Worm (Caenorhabditis elegans) whole organism, mixed stage, embryonic: ENCODE data around the gene srbc-79.

ENCODE experiments used
- M03D4.4 ChIP-seq: sonication (generic microtip); optimal IDR thresholded peaks from 2 replicates; lab custom pipeline; 2017; ENCODE audit warnings: mild to moderate bottlenecking, missing genetic modification characterization, missing compliant biosample characterization
- bed-3 ChIP-seq: fragments of 200-800 bp; sonication (Bioruptor generic); optimal IDR thresholded peaks from 3 replicates; lab custom pipeline; 2018; ENCODE audit warnings: mild to moderate bottlenecking, missing genetic modification characterization, moderate library complexity, missing compliant biosample characterization
- blmp-1 ChIP-seq: fragments of 150-350 bp; optimal IDR thresholded peaks from 2 replicates; lab custom pipeline; 2014; ENCODE audit warnings: missing biosample characterization, missing genetic modification characterization
- ceh-39 ChIP-seq: fragments of 150-350 bp; optimal IDR thresholded peaks from 2 replicates; lab custom pipeline; 2014; ENCODE audit warnings: missing biosample characterization, missing genetic modification characterization
- ceh-43 ChIP-seq: fragments of 200-800 bp; sonication (Bioruptor generic); optimal IDR thresholded peaks from 2 replicates; lab custom pipeline; 2018; ENCODE audit warnings: mild to moderate bottlenecking, missing genetic modification characterization, moderate library complexity, missing compliant biosample characterization
- ceh-83 ChIP-seq: fragments of 200-800 bp; sonication (Bioruptor generic); optimal IDR thresholded peaks from 2 replicates; lab custom pipeline; 2018; ENCODE audit warnings: mild to moderate bottlenecking, missing genetic modification characterization, missing compliant biosample characterization
- ces-1 ChIP-seq: fragments of 150-350 bp; optimal IDR thresholded peaks from 2 replicates; lab custom pipeline; 2014; ENCODE audit warnings: missing biosample characterization, missing genetic modification reagents, missing genetic modification characterization
- cnd-1 ChIP-seq: fragments of 200-800 bp; sonication (Bioruptor generic); optimal IDR thresholded peaks from 2 replicates; lab custom pipeline; 2018; ENCODE audit warnings: mild to moderate bottlenecking, missing genetic modification characterization, missing compliant biosample characterization
- drap-1 ChIP-seq: fragments of 200-800 bp; sonication (Bioruptor generic); optimal IDR thresholded peaks from 3 replicates; lab custom pipeline; 2018; ENCODE audit warnings: mild to moderate bottlenecking, missing genetic modification characterization, missing compliant biosample characterization
- elt-1 ChIP-seq: sonication (generic microtip); optimal IDR thresholded peaks from 2 replicates; lab custom pipeline; 2017; ENCODE audit warnings: missing genetic modification characterization, mild to moderate bottlenecking, missing compliant biosample characterization, antibody characterized with exemption, moderate library complexity, borderline replicate concordance; ENCODE audit not compliant: insufficient read depth
- elt-3 ChIP-seq: fragments of 150-350 bp; optimal IDR thresholded peaks from 2 replicates; lab custom pipeline; 2014; ENCODE audit warnings: missing biosample characterization, missing genetic modification characterization
- flh-1 ChIP-seq: fragments of 200-800 bp; sonication (Bioruptor generic); optimal IDR thresholded peaks from 2 replicates; lab custom pipeline; 2018; ENCODE audit warnings: mild to moderate bottlenecking, missing genetic modification characterization, moderate library complexity, missing compliant biosample characterization
- ham-2 ChIP-seq: fragments of 200-800 bp; sonication (Bioruptor generic); optimal IDR thresholded peaks from 2 replicates; lab custom pipeline; 2018; ENCODE audit warnings: mild to moderate bottlenecking, missing genetic modification characterization, missing compliant biosample characterization
- hlh-1 ChIP-seq: fragments of 150-350 bp; optimal IDR thresholded peaks from 2 replicates; lab custom pipeline; 2014; ENCODE audit warnings: missing biosample characterization, missing genetic modification reagents, missing genetic modification characterization
- lin-13 ChIP-seq: fragments of 150-350 bp; optimal IDR thresholded peaks from 2 replicates; lab custom pipeline; 2014; ENCODE audit warnings: missing biosample characterization, missing genetic modification characterization
- lsy-2 ChIP-seq: fragments of 150-350 bp; optimal IDR thresholded peaks from 2 replicates; lab custom pipeline; 2014; ENCODE audit warnings: missing biosample characterization, missing genetic modification characterization
- mep-1 ChIP-seq: fragments of 150-350 bp; optimal IDR thresholded peaks from 2 replicates; lab custom pipeline; 2017; ENCODE audit warnings: missing biosample characterization, missing genetic modification reagents, missing genetic modification characterization, inconsistent platforms
- nhr-12 ChIP-seq: fragments of 150-350 bp; optimal IDR thresholded peaks from 2 replicates; lab custom pipeline; 2014; ENCODE audit warnings: missing biosample characterization, missing genetic modification characterization
- nhr-2 ChIP-seq: fragments of 150-350 bp; optimal IDR thresholded peaks from 2 replicates; lab custom pipeline; 2014; ENCODE audit warnings: missing biosample characterization, missing genetic modification characterization
- nhr-237 ChIP-seq: fragments of 150-350 bp; optimal IDR thresholded peaks from 2 replicates; lab custom pipeline; 2014; ENCODE audit warnings: missing biosample characterization, missing genetic modification characterization
- nhr-28 ChIP-seq: fragments of 150-350 bp; optimal IDR thresholded peaks from 2 replicates; lab custom pipeline; 2014; ENCODE audit warnings: missing biosample characterization, missing genetic modification characterization
- pha-4 ChIP-seq: fragments of 150-350 bp; optimal IDR thresholded peaks from 2 replicates; lab custom pipeline; 2018; ENCODE audit warnings: missing biosample characterization, missing genetic modification reagents, missing genetic modification characterization
- sem-2 ChIP-seq: fragments of 200-800 bp; sonication (Bioruptor generic); optimal IDR thresholded peaks from 2 replicates; lab custom pipeline; 2018; ENCODE audit warnings: mild to moderate bottlenecking, missing genetic modification characterization, missing compliant biosample characterization
- snpc-4 ChIP-seq: fragments of 150-350 bp; optimal IDR thresholded peaks from 2 replicates; lab custom pipeline; 2014; ENCODE audit warnings: missing biosample characterization, missing genetic modification characterization
- sptf-1 ChIP-seq: sonication (generic microtip); optimal IDR thresholded peaks from 2 replicates; lab custom pipeline; 2017; ENCODE audit warnings: mild to moderate bottlenecking, missing genetic modification characterization, moderate library complexity, missing compliant biosample characterization
- tbx-8 ChIP-seq: fragments of 200-800 bp; sonication (Bioruptor generic); optimal IDR thresholded peaks from 2 replicates; lab custom pipeline; 2018; ENCODE audit warnings: mild to moderate bottlenecking, missing genetic modification characterization, moderate library complexity, missing compliant biosample characterization
- unc-120 ChIP-seq: sonication (generic microtip); optimal IDR thresholded peaks from 2 replicates; lab custom pipeline; 2017; ENCODE audit warnings: missing genetic modification characterization, missing compliant biosample characterization; ENCODE audit not compliant: poor library complexity, severe bottlenecking
- unc-62 ChIP-seq: fragments of 150-350 bp; optimal IDR thresholded peaks from 2 replicates; lab custom pipeline; 2014; ENCODE audit warnings: missing biosample characterization, missing genetic modification reagents, missing genetic modification characterization
- zip-8 ChIP-seq: fragments of 150-350 bp; optimal IDR thresholded peaks from 2 replicates; lab custom pipeline; 2014; ENCODE audit warnings: missing biosample characterization, missing genetic modification characterization
- ztf-11 ChIP-seq: fragments of 150-350 bp; optimal IDR thresholded peaks from 2 replicates; lab custom pipeline; 2014; ENCODE audit warnings: missing biosample characterization, missing genetic modification characterization

srbc-79 gene

DNA sequence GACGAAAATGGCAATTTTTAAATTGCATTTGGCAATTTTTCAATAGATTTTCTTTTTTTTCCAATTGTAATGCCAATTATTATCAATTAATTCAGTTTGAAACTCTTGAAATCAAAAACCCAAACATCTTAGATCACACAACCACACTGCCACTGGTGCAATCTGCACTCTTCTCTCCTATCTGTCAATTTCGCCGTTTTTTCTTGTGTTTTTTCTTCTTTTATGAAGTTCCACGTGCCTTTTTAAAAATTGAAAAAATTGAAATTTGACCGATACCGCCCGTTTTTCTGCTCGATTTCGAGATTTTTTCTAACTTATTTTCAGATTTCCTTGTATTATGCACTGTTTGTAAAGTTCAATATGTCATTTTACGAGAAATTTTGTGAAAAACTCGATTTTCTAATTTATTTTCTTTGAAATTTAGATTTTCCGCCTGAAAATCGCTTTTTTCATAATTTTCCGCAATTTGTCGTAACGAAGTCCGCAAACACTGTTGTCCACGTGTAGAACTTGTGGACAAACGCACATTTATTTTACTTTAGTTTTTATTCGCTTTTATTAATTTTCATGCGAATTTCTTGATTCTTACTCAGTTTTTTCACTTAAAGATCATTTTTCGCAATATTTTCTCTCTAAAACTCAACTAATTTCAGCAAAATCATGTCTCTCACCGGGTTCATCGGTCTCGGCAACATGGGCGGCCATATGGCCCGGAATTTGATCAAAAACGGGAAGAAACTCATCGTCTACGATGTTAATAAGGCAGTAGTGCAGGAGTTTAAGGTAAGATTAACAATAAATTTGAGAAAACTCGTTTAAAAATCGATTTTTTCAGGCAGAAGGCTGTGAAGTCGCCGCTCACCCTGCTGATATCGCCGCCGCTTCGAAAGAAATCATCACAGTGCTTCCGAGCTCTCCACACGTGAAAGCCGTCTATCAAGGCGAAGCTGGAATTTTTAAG lies 1.3 kb upstream of the srbc-79 start, which contains the start of gene B0250.5:
Gene B0250.5 (plus strand): TSS at position 654 of the 961 bp plus-strand sequence.
- TF ChIP-seq nhr-237 (tag; lab: Kevin White, UChicago) (no peak), mep-1 (tag; lab: Kevin White, UChicago) (peak; percentile 16), M03D4.4 (tag; lab: Kevin White, UChicago) (no peak), ces-1 (GFP tag; lab: Kevin White, UChicago) (peak; percentile 22), lsy-2 (tag; lab: Kevin White, UChicago) (no peak), sem-2 (GFP tag; lab: Kevin White, UChicago) (no peak)

DNA sequence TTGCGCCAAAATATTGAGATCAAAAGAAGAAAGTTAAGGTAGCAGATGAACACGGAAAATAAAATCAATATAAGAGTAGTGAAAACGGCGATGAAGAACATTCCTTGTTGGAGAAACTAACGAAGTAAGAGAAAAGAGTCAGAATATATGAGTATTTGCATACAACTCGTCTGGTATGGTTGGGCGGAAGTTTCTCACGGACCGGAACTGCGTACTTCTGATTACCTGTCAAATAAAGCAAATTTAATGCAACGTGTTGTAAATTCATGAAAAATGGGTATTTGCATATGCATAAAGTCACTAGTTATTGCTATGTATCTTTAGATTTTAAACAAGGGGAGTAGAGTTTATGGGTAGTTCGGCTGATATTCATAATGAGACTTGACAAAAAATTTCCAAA lies 3.2 kb downstream of the srbc-79 start, which contains the start of gene srbc-78:
Gene srbc-78 (minus strand): TSS at position 101 of the 400 bp plus-strand sequence.
- TF ChIP-seq elt-3 (no peak), ceh-83 (GFP tag; lab: Kevin White, UChicago) (no peak), bed-3 (GFP tag; lab: Kevin White, UChicago) (no peak), ceh-39 (tag; lab: Kevin White, UChicago) (no peak), sptf-1 (tag; lab: Kevin White, UChicago) (no peak)

DNA sequence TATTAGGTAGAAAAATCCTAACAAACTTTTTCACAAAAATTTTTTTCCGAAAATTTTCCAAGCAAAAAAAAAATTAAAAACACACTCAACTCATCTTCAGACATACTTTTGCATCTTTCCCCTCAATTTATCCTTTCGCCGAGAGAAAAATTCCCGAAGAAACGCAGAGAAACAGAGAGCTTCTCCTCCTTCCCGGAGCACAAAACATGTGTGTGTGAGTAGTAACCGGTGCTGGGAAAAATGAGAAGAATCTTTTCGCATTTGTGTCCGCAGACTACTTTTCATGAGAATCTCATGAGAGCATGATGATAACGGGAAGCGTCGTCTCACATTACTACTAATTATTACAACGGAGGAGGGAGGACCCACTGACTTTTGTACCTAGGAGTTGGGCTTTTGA lies 5.7 kb downstream of the srbc-79 start:
- TF ChIP-seq unc-120 (tag; lab: Kevin White, UChicago) (peak; percentile 7), flh-1 (GFP tag; lab: Kevin White, UChicago) (no peak), sem-2 (GFP tag; lab: Kevin White, UChicago) (no peak), ceh-43 (GFP tag; lab: Kevin White, UChicago) (no peak), hlh-1 (tag; lab: Kevin White, UChicago) (peak; percentile 7), ces-1 (GFP tag; lab: Kevin White, UChicago) (peak; percentile 34), unc-62 (no peak), nhr-28 (no peak), lin-13 (tag; lab: Kevin White, UChicago) (no peak), M03D4.4 (tag; lab: Kevin White, UChicago) (no peak), nhr-2 (tag; lab: Kevin White, UChicago) (no peak), blmp-1 (tag; lab: Kevin White, UChicago) (no peak), snpc-4 (no peak), drap-1 (GFP tag; lab: Kevin White, UChicago) (no peak), tbx-8 (GFP tag; lab: Kevin White, UChicago) (no peak), bed-3 (GFP tag; lab: Kevin White, UChicago) (no peak), sptf-1 (tag; lab: Kevin White, UChicago) (no peak), elt-1 (tag; lab: Kevin White, UChicago) (no peak), cnd-1 (tag; lab: Kevin White, UChicago) (no peak), pha-4 (no peak), elt-3 (no peak), nhr-237 (tag; lab: Kevin White, UChicago) (no peak)
- TF ChIP-seq, all 35 proteins: peak for 3

DNA sequence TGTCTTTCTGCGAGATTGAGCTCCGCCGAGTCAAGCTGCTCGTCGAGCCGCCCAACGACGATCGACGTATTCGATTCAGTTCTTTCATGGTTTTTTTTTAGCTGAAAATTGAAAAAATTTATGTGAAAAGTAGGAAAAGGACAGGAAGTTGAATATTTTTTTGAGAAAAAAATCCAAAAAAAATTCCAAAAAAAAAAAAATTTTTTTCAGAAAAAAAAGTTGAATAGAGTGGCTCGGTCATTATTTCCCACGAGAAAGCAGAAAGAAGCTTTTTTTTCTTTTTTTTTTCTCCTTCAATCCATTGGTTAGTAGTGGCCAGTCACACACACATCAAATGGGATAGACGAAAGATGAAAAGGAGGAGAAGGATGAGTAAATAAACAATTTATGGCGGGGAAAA lies 7.0 kb downstream of the srbc-79 start, which contains the start of gene dhcr-7:
Gene dhcr-7 (minus strand): TSS at position 101 of the 400 bp plus-strand sequence.
- TF ChIP-seq zip-8 (tag; lab: Kevin White, UChicago) = no peak
- no peak for TF ChIP-seq sptf-1 (tag; lab: Kevin White, UChicago)
- no peak for TF ChIP-seq ztf-11 (tag; lab: Kevin White, UChicago)
- no peak for TF ChIP-seq nhr-12
- TF ChIP-seq lin-13 (tag; lab: Kevin White, UChicago) = no peak
- no peak for TF ChIP-seq sem-2 (GFP tag; lab: Kevin White, UChicago)
- TF ChIP-seq ham-2 (GFP tag; lab: Kevin White, UChicago) = no peak
- TF ChIP-seq pha-4 = no peak
- TF ChIP-seq snpc-4 = no peak
- TF ChIP-seq M03D4.4 (tag; lab: Kevin White, UChicago) = no peak
- TF ChIP-seq blmp-1 (tag; lab: Kevin White, UChicago) = no peak
- TF ChIP-seq ceh-43 (GFP tag; lab: Kevin White, UChicago) = no peak
- TF ChIP-seq elt-1 (tag; lab: Kevin White, UChicago) = no peak
- TF ChIP-seq ces-1 (GFP tag; lab: Kevin White, UChicago) = no peak
